Worm (Caenorhabditis elegans): ENCODE measurements around the gene fbxb-77.

ce11 chrIV:4751814-4752213 is 4.1 kb downstream of the fbxb-77 start, which contains the start of gene Y17G9B.4:
- TF ChIP-seq fos-1 (tag; optimal IDR thresholded peaks at IDR 0.05) (no peak), elt-3 (tag; optimal IDR thresholded peaks at IDR 0.05) (no peak), snpc-4 (tag; optimal IDR thresholded peaks at IDR 0.05) (no peak), nhr-77 (tag; optimal IDR thresholded peaks at IDR 0.05) (no peak), nhr-76 (tag; optimal IDR thresholded peaks at IDR 0.05) (no peak), elt-2 (tag; optimal IDR thresholded peaks at IDR 0.05) (no peak), ztf-4 (tag; optimal IDR thresholded peaks at IDR 0.05) (no peak), unc-62 (GFP tag; optimal IDR thresholded peaks at IDR 0.05) (no peak), aly-2 (tag; optimal IDR thresholded peaks at IDR 0.05) (no peak), nhr-28 (tag; optimal IDR thresholded peaks at IDR 0.05) (no peak), lin-15B (tag; optimal IDR thresholded peaks at IDR 0.05) (no peak), elt-1 (tag; optimal IDR thresholded peaks at IDR 0.05) (no peak), ztf-11 (tag; optimal IDR thresholded peaks at IDR 0.05) (no peak), nhr-12 (tag; optimal IDR thresholded peaks at IDR 0.05) (no peak)
